Worm (Caenorhabditis elegans): Measurements from ENCODE around the gene F53A2.3.
A peak's percentile ranks its signal among the peaks of the same experiment; 100 is the strongest.

F53A2.3 gene

ce11 chrIII:13322578-13322977 is 17.0 kb downstream of the F53A2.3 start, which contains the start of gene F53A2.11:
Gene F53A2.11, minus strand, starts transcription at chrIII:13322678.
- no peak for TF ChIP-seq ama-1 (optimal IDR thresholded peaks at IDR 0.05)
- TF ChIP-seq nhr-67 (tag; optimal IDR thresholded peaks at IDR 0.05): no peak
- no peak for TF ChIP-seq aly-2 (tag; optimal IDR thresholded peaks at IDR 0.05)
- TF ChIP-seq nhr-25 (tag; optimal IDR thresholded peaks at IDR 0.05): no peak
- TF ChIP-seq nhr-237 (tag; optimal IDR thresholded peaks at IDR 0.05): no peak
- no peak for TF ChIP-seq egl-27 (tag; optimal IDR thresholded peaks at IDR 0.05)
- no peak for TF ChIP-seq nhr-76 (tag; optimal IDR thresholded peaks at IDR 0.05)
- no peak for TF ChIP-seq elt-1 (tag; optimal IDR thresholded peaks at IDR 0.05)
- TF ChIP-seq tbx-2 (tag; optimal IDR thresholded peaks at IDR 0.05): no peak
- TF ChIP-seq R02D3.7 (tag; optimal IDR thresholded peaks at IDR 0.05): no peak
- no peak for TF ChIP-seq egl-5 (tag; optimal IDR thresholded peaks at IDR 0.05)
- TF ChIP-seq nhr-12 (tag; optimal IDR thresholded peaks at IDR 0.05): no peak
- no peak for TF ChIP-seq nhr-43 (tag; optimal IDR thresholded peaks at IDR 0.05; ENCODE audit: poor library complexity, severe bottlenecking)
- no peak for TF ChIP-seq fos-1 (tag; optimal IDR thresholded peaks at IDR 0.05)

- TF ChIP-seq nfya-1 (tag; optimal IDR thresholded peaks at IDR 0.05; ENCODE audit: insufficient read depth): peak; percentile 58
- no peak for TF ChIP-seq ZK546.5 (tag; optimal IDR thresholded peaks at IDR 0.05)
Observed at ce11 chrIII:13317383-13317911, 22.1 kb downstream of the F53A2.3 start.

ce11 chrIII:13316935-13317334 is 22.6 kb downstream of the F53A2.3 start:
- TF ChIP-seq nhr-237 (tag; optimal IDR thresholded peaks at IDR 0.05) (no peak), eor-1 (tag; optimal IDR thresholded peaks at IDR 0.05) (no peak)

ce11 chrIII:13315071-13315470 is 24.5 kb downstream of the F53A2.3 start, which contains the start of gene dph-7:
Gene dph-7, plus strand, starts transcription at chrIII:13315123.
- no peak for TF ChIP-seq snpc-4 (tag; optimal IDR thresholded peaks at IDR 0.05)
- no peak for TF ChIP-seq fkh-10 (GFP tag; optimal IDR thresholded peaks at IDR 0.05)
- TF ChIP-seq zag-1 (tag; optimal IDR thresholded peaks at IDR 0.05): no peak
- TF ChIP-seq nhr-77 (tag; optimal IDR thresholded peaks at IDR 0.05): no peak
- TF ChIP-seq eor-1 (tag; optimal IDR thresholded peaks at IDR 0.05): no peak
- no peak for TF ChIP-seq unc-39 (tag; optimal IDR thresholded peaks at IDR 0.05)
- no peak for TF ChIP-seq daf-12 (tag; optimal IDR thresholded peaks at IDR 0.05)
- TF ChIP-seq nhr-67 (tag; optimal IDR thresholded peaks at IDR 0.05): no peak
- TF ChIP-seq lin-15B (tag; optimal IDR thresholded peaks at IDR 0.05): no peak
- TF ChIP-seq R02D3.7 (tag; optimal IDR thresholded peaks at IDR 0.05): no peak
- no peak for TF ChIP-seq nhr-25 (tag; optimal IDR thresholded peaks at IDR 0.05)
- no peak for TF ChIP-seq nhr-23 (tag; optimal IDR thresholded peaks at IDR 0.05)

ce11 chrIII:13314636-13315035 is 24.9 kb downstream of the F53A2.3 start:
- no peak for TF ChIP-seq hmg-11 (tag; optimal IDR thresholded peaks at IDR 0.05)
- TF ChIP-seq nfya-1 (tag; optimal IDR thresholded peaks at IDR 0.05; ENCODE audit: insufficient read depth): no peak
- no peak for TF ChIP-seq ama-1 (optimal IDR thresholded peaks at IDR 0.05)

ce11 chrIII:13313788-13314187 is 25.8 kb downstream of the F53A2.3 start, which contains the start of gene Y43F4B.10:
Gene Y43F4B.10, plus strand, starts transcription at chrIII:13314068.
- TF ChIP-seq pqm-1 (tag; optimal IDR thresholded peaks at IDR 0.05): no peak
- peak; percentile 16 for TF ChIP-seq nhr-25 (tag; optimal IDR thresholded peaks at IDR 0.05)
- TF ChIP-seq lin-15B (tag; optimal IDR thresholded peaks at IDR 0.05): peak; percentile 46
- TF ChIP-seq elt-2 (tag; optimal IDR thresholded peaks at IDR 0.05): no peak
- no peak for TF ChIP-seq nhr-76 (tag; optimal IDR thresholded peaks at IDR 0.05)
- TF ChIP-seq ceh-28 (tag; optimal IDR thresholded peaks at IDR 0.05): peak; percentile 34
- peak; percentile 69 for TF ChIP-seq pha-4 (tag; optimal IDR thresholded peaks at IDR 0.05)
- TF ChIP-seq nhr-23 (tag; optimal IDR thresholded peaks at IDR 0.05): peak; percentile 64
- no peak for TF ChIP-seq unc-39 (tag; optimal IDR thresholded peaks at IDR 0.05)
- TF ChIP-seq nfya-1 (tag; optimal IDR thresholded peaks at IDR 0.05; ENCODE audit: insufficient read depth): peak; percentile 55

- TF ChIP-seq pqm-1 (tag; optimal IDR thresholded peaks at IDR 0.05) (peak; percentile 56), pha-4 (tag; optimal IDR thresholded peaks at IDR 0.05) (peak; percentile 67), nhr-12 (tag; optimal IDR thresholded peaks at IDR 0.05) (no peak), egl-5 (tag; optimal IDR thresholded peaks at IDR 0.05) (no peak), nhr-237 (tag; optimal IDR thresholded peaks at IDR 0.05) (no peak), nhr-23 (tag; optimal IDR thresholded peaks at IDR 0.05) (peak; percentile 26), elt-2 (tag; optimal IDR thresholded peaks at IDR 0.05) (peak; percentile 32), nfya-1 (tag; optimal IDR thresholded peaks at IDR 0.05; ENCODE audit: insufficient read depth) (no peak), zag-1 (tag; optimal IDR thresholded peaks at IDR 0.05) (no peak), ama-1 (optimal IDR thresholded peaks at IDR 0.05) (no peak)
Observed at ce11 chrIII:13310552-13310951, 29.0 kb downstream of the F53A2.3 start.
